Worm (Caenorhabditis elegans): ENCODE data around the gene Y43F8B.19.

The Y43F8B.19 gene

DNA sequence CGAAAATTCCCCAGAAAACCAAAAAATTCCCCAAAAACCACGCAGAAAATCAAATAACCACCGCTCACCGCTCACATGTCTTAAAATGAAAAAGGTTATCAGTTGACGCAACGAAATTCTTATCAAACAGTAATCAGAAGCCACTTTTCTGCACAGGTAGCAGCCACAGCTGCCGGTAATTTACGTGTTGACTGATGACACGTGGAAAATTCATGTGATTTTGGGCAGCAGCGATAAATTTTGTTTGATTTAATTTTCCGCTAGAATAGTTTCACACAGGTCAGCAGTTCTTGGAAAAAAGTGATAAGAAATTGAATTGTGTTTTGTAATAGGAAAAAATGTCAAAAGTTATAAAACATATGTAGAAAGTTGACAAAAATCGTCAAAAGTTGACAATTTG is 15.5 kb upstream of the Y43F8B.19 start (continued):
- TF ChIP-seq F23B12.7 (tag; optimal IDR thresholded peaks at IDR 0.05; ENCODE audit: insufficient read depth) = no peak
- no peak for TF ChIP-seq mes-4 (tag; optimal IDR thresholded peaks at IDR 0.05)
- TF ChIP-seq lag-1 (GFP tag; IDR thresholded peaks at IDR 0.05) = no peak
- TF ChIP-seq ets-4 (GFP tag; optimal IDR thresholded peaks at IDR 0.05) = peak; percentile 80
- no peak for TF ChIP-seq hlh-26 (GFP tag; conservative IDR thresholded peaks at IDR 0.05)
- peak; percentile 15 for TF ChIP-seq unc-62 (GFP tag; optimal IDR thresholded peaks at IDR 0.05)
- no peak for TF ChIP-seq zim-3 (tag; optimal IDR thresholded peaks at IDR 0.05)
- TF ChIP-seq bed-1 (GFP tag; IDR thresholded peaks at IDR 0.05) = no peak
- peak; percentile 54 for TF ChIP-seq tbp1 (GFP tag; optimal IDR thresholded peaks at IDR 0.05)
- no peak for TF ChIP-seq sea-2 (GFP tag; IDR thresholded peaks at IDR 0.05)
- TF ChIP-seq nfya-2 (GFP tag; IDR thresholded peaks at IDR 0.05) = no peak
- TF ChIP-seq madf-6 (GFP tag; IDR thresholded peaks at IDR 0.05) = no peak
- no peak for TF ChIP-seq nhr-179 (tag; optimal IDR thresholded peaks at IDR 0.05)
- no peak for TF ChIP-seq F33H1.4 (GFP tag; IDR thresholded peaks at IDR 0.05)
- no peak for TF ChIP-seq him-1 (tag; optimal IDR thresholded peaks at IDR 0.05)
- TF ChIP-seq Y79H2A.3 (GFP tag; conservative IDR thresholded peaks at IDR 0.05) = no peak
- no peak for TF ChIP-seq athp-1 (tag; optimal IDR thresholded peaks at IDR 0.05)
- no peak for TF ChIP-seq attf-6 (GFP tag; IDR thresholded peaks at IDR 0.05)
- no peak for TF ChIP-seq B0261.1 (tag; optimal IDR thresholded peaks at IDR 0.05)
- peak; percentile 56 for TF ChIP-seq chd-7 (tag; optimal IDR thresholded peaks at IDR 0.05)
- no peak for TF ChIP-seq ama-1 (optimal IDR thresholded peaks at IDR 0.05)
- no peak for TF ChIP-seq ama-1 (GFP tag; optimal IDR thresholded peaks at IDR 0.05)
- TF ChIP-seq aptf-3 (GFP tag; IDR thresholded peaks at IDR 0.05) = no peak
- no peak for TF ChIP-seq ceh-40 (GFP tag; IDR thresholded peaks at IDR 0.05)
- 0 out of 2 replicates have a peak, but pooled peaks have one; percentile 22 for TF ChIP-seq C06A6.2 (GFP tag; conservative IDR thresholded peaks at IDR 0.05)
- 0 out of 2 replicates have a peak, but pooled peaks have one; percentile 7 for TF ChIP-seq egrh-3 (GFP tag; IDR thresholded peaks at IDR 0.05)
- no peak for TF ChIP-seq rpc-1 (optimal IDR thresholded peaks at IDR 0.05)
- TF ChIP-seq rpc-1 (tag; optimal IDR thresholded peaks at IDR 0.05) = no peak
- no peak for TF ChIP-seq Y53G8AR.9 (GFP tag; conservative IDR thresholded peaks at IDR 0.05)
- TF ChIP-seq F52B5.7 (tag; optimal IDR thresholded peaks at IDR 0.05) = no peak
- TF ChIP-seq sdz-38 (tag; optimal IDR thresholded peaks at IDR 0.05) = no peak
- TF ChIP-seq T07F8.4 (tag; optimal IDR thresholded peaks at IDR 0.05) = no peak
- no peak for TF ChIP-seq D2030.7 (GFP tag; IDR thresholded peaks at IDR 0.05)
- no peak for TF ChIP-seq pha-4 (tag; optimal IDR thresholded peaks at IDR 0.05)
- TF ChIP-seq snpc-1.3 (tag; optimal IDR thresholded peaks at IDR 0.05; ENCODE audit: insufficient read depth) = no peak
- peak; percentile 42; the same call in 1 of the 2 replicates for TF ChIP-seq let-526 (GFP tag; IDR thresholded peaks at IDR 0.05)
- no peak for TF ChIP-seq F39B2.1 (GFP tag; IDR thresholded peaks at IDR 0.05)
- TF ChIP-seq cebp-2 (GFP tag; IDR thresholded peaks at IDR 0.05) = no peak
- TF ChIP-seq nfya-1 (tag; optimal IDR thresholded peaks at IDR 0.05; ENCODE audit: borderline replicate concordance, insufficient read depth) = no peak
- no peak for TF ChIP-seq madf-3 (GFP tag; IDR thresholded peaks at IDR 0.05)
- peak; percentile 11 for TF ChIP-seq nhr-90 (tag; optimal IDR thresholded peaks at IDR 0.05)
- TF ChIP-seq snpc-1.1 (tag; optimal IDR thresholded peaks at IDR 0.05; ENCODE audit: insufficient read depth) = no peak
- no peak for TF ChIP-seq hrde-1 (tag; optimal IDR thresholded peaks at IDR 0.05; ENCODE audit: borderline replicate concordance)
- TF ChIP-seq F55B11.4 (tag; optimal IDR thresholded peaks at IDR 0.05; ENCODE audit: borderline replicate concordance, insufficient read depth) = no peak
- no peak for TF ChIP-seq rec-8 (tag; optimal IDR thresholded peaks at IDR 0.05)
- TF ChIP-seq zfh-2 (GFP tag; conservative IDR thresholded peaks at IDR 0.05) = no peak
- peak; percentile 86 for TF ChIP-seq atf-7 (tag; optimal IDR thresholded peaks at IDR 0.05)
- no peak for TF ChIP-seq F37B4.10 (GFP tag; IDR thresholded peaks at IDR 0.05)
- peak; percentile 45; the same call in 1 of the 2 replicates for TF ChIP-seq K11D2.4 (GFP tag; IDR thresholded peaks at IDR 0.05)
- TF ChIP-seq ceh-58 (GFP tag; IDR thresholded peaks at IDR 0.05) = no peak

All from whole organism, young adult.